Worm (Caenorhabditis elegans) whole organism, L1 larva: ENCODE results near the gene R09E10.1.

Source experiments
- C16A3.4 ChIP-seq: fragments of 150-350 bp; optimal IDR thresholded peaks from 2 replicates; lab custom pipeline; 2014; ENCODE audit warnings: missing biosample characterization, missing genetic modification characterization
- ama-1 ChIP-seq: fragments of 150-350 bp; optimal IDR thresholded peaks from 2 replicates; lab custom pipeline; 2014
- elt-2 ChIP-seq: sonication (generic microtip); optimal IDR thresholded peaks from 2 replicates; lab custom pipeline; 2016; ENCODE audit warnings: missing genetic modification characterization, mild to moderate bottlenecking, inconsistent platforms, missing compliant biosample characterization, missing genetic modification reagents
- fos-1 ChIP-seq: fragments of 150-350 bp; optimal IDR thresholded peaks from 2 replicates; lab custom pipeline; 2014; ENCODE audit warnings: missing biosample characterization, missing genetic modification characterization
- lsy-2 ChIP-seq, 2 experiments: fragments of 150-350 bp; optimal IDR thresholded peaks; 2 replicates each; lab custom pipeline; 2014; ENCODE audit warnings: missing biosample characterization in 2 of 2, missing genetic modification characterization in 2 of 2
- nhr-19 ChIP-seq: fragments of 200-800 bp; sonication (Bioruptor generic); conservative IDR thresholded peaks from 2 replicates; pipeline ENCODE4 v1.3.6; 2022; ENCODE audit warnings: missing genetic modification characterization, missing compliant biosample characterization
- snpc-4 ChIP-seq: fragments of 150-350 bp; optimal IDR thresholded peaks from 2 replicates; lab custom pipeline; 2014; ENCODE audit warnings: missing biosample characterization, missing genetic modification characterization
- ztf-11 ChIP-seq, 2 experiments: sonication (generic microtip); optimal IDR thresholded peaks; 2 replicates each; lab custom pipeline; 2016 to 2017; ENCODE audit warnings: missing genetic modification characterization in 2 of 2, missing biosample characterization in 1 of 2, missing compliant biosample characterization in 1 of 2

- TF ChIP-seq lsy-2 (tag; optimal IDR thresholded peaks at IDR 0.05; lab: Kevin White, UChicago), result peak; percentile 48 to 79
- TF ChIP-seq nhr-19 (GFP tag; lab: Robert Waterston, UW), result no peak; the same call in 1 of the 2 replicates
- TF ChIP-seq ztf-11 (tag; optimal IDR thresholded peaks at IDR 0.05; lab: Kevin White, UChicago), result no peak
- no peak for TF ChIP-seq fos-1 (tag; lab: Kevin White, UChicago)
- peak; percentile 39 for TF ChIP-seq C16A3.4
- TF ChIP-seq elt-2 (tag; lab: Kevin White, UChicago), result peak; percentile 25
- no peak for TF ChIP-seq ama-1
- no peak for TF ChIP-seq snpc-4 (tag; lab: Kevin White, UChicago)
These were observed 38.2 kb downstream of the R09E10.1 start, which contains the start of gene rad-51 for ce11 chrIV:10284194-10284910.
